Fruit fly (Drosophila melanogaster): ENCODE results near the gene cype.
A peak's percentile ranks its signal among the peaks of the same experiment; 100 is the strongest.

cype gene

DNA sequence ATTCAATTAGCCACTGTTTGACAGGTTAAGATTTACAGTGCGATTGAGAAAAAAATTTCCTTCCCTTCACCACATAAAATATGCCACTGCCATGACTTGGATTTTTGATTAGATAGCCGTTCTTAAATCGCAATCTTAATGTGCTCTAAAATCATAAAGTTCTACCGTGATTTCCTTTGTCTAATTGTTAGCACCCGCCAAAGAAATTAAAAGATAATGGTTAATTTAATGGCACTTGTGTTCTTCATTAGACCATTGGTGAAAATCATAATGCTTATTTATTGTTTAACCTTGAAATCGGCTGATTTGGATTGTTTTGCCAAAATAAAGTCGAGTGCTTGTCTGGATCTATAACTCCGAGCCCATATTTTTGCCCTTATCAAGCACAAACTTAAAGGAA lies 10.1 kb downstream of the cype start:
- TF ChIP-seq Hr96 (GFP tag; optimal IDR thresholded peaks at IDR 0.05) (no peak), tj (GFP tag; optimal IDR thresholded peaks at IDR 0.05) (no peak), cnc (optimal IDR thresholded peaks at IDR 0.05) (no peak), toe (GFP tag; optimal IDR thresholded peaks at IDR 0.05) (no peak), Mnt (GFP tag; optimal IDR thresholded peaks at IDR 0.05) (no peak), CG7045 (GFP tag; optimal IDR thresholded peaks at IDR 0.05) (no peak), kay (GFP tag; ENCODE audit: borderline replicate concordance) (no peak), CG11617 (GFP tag; optimal IDR thresholded peaks at IDR 0.05) (no peak), CG5204 (GFP tag; optimal IDR thresholded peaks at IDR 0.05) (no peak), Crg-1 (GFP tag; optimal IDR thresholded peaks at IDR 0.05) (no peak), ovo (GFP tag; optimal IDR thresholded peaks at IDR 0.05) (no peak), CG1620 (GFP tag; optimal IDR thresholded peaks at IDR 0.05) (no peak)

- TF ChIP-seq ovo (GFP tag; optimal IDR thresholded peaks at IDR 0.05) (no peak), CG14711 (tag; optimal IDR thresholded peaks at IDR 0.05) (no peak), CG11617 (GFP tag; optimal IDR thresholded peaks at IDR 0.05) (no peak), cic (GFP tag; optimal IDR thresholded peaks at IDR 0.05) (no peak), CG7045 (GFP tag; optimal IDR thresholded peaks at IDR 0.05) (no peak), Crg-1 (GFP tag; optimal IDR thresholded peaks at IDR 0.05) (no peak), cnc (optimal IDR thresholded peaks at IDR 0.05) (no peak), Hr96 (GFP tag; optimal IDR thresholded peaks at IDR 0.05) (no peak), toe (GFP tag; optimal IDR thresholded peaks at IDR 0.05) (no peak), CG1620 (GFP tag; optimal IDR thresholded peaks at IDR 0.05) (no peak), CG12768 (GFP tag; optimal IDR thresholded peaks at IDR 0.05) (no peak), CG33017 (tag; optimal IDR thresholded peaks at IDR 0.05) (no peak), Clk (GFP tag; optimal IDR thresholded peaks at IDR 0.05) (no peak), pad (GFP tag; optimal IDR thresholded peaks at IDR 0.05) (no peak), CG5204 (GFP tag; optimal IDR thresholded peaks at IDR 0.05) (no peak), kay (GFP tag; ENCODE audit: borderline replicate concordance) (no peak)
Observed at dm6 chr2L:5338024-5338720, 11.1 kb downstream of the cype start, which contains the start of gene fusl. Gene fusl (minus strand): TSS chr2L:5338073.

- TF ChIP-seq CG7045 (GFP tag; optimal IDR thresholded peaks at IDR 0.05) (no peak), Hr96 (GFP tag; optimal IDR thresholded peaks at IDR 0.05) (no peak), CG33017 (tag; optimal IDR thresholded peaks at IDR 0.05) (no peak), cnc (optimal IDR thresholded peaks at IDR 0.05) (no peak), bab1 (GFP tag; optimal IDR thresholded peaks at IDR 0.05) (no peak), toe (GFP tag; optimal IDR thresholded peaks at IDR 0.05) (no peak), cic (GFP tag; optimal IDR thresholded peaks at IDR 0.05) (no peak), Mnt (GFP tag; optimal IDR thresholded peaks at IDR 0.05) (no peak), ovo (GFP tag; optimal IDR thresholded peaks at IDR 0.05) (no peak), CG7101 (tag; optimal IDR thresholded peaks at IDR 0.05) (no peak), CG5204 (GFP tag; optimal IDR thresholded peaks at IDR 0.05) (no peak), kay (GFP tag; ENCODE audit: borderline replicate concordance) (no peak), tj (GFP tag; optimal IDR thresholded peaks at IDR 0.05) (no peak), Crg-1 (GFP tag; optimal IDR thresholded peaks at IDR 0.05) (no peak), pad (GFP tag; optimal IDR thresholded peaks at IDR 0.05) (no peak)
Observed at dm6 chr2L:5338721-5339036, 11.7 kb downstream of the cype start.

- TF ChIP-seq kay (GFP tag; ENCODE audit: borderline replicate concordance): peak; percentile 89
- no peak for TF ChIP-seq CG11617 (GFP tag; optimal IDR thresholded peaks at IDR 0.05)
- TF ChIP-seq cic (GFP tag; optimal IDR thresholded peaks at IDR 0.05): peak; percentile 69
Observed at dm6 chr2L:5341015-5341608, 14.1 kb downstream of the cype start.

- peak; percentile 97 for TF ChIP-seq CG14711 (tag; optimal IDR thresholded peaks at IDR 0.05)
- peak; percentile 97 for TF ChIP-seq Hr96 (GFP tag; optimal IDR thresholded peaks at IDR 0.05)
- TF ChIP-seq CG12768 (GFP tag; optimal IDR thresholded peaks at IDR 0.05): peak; percentile 99
- TF ChIP-seq CG11617 (GFP tag; optimal IDR thresholded peaks at IDR 0.05): peak; percentile 98
- peak; percentile 94 for TF ChIP-seq pad (GFP tag; optimal IDR thresholded peaks at IDR 0.05)
- peak; percentile 99 for TF ChIP-seq CG33017 (tag; optimal IDR thresholded peaks at IDR 0.05)
- peak; percentile 92 for TF ChIP-seq cic (GFP tag; optimal IDR thresholded peaks at IDR 0.05)
- TF ChIP-seq Mnt (GFP tag; optimal IDR thresholded peaks at IDR 0.05): peak; percentile 95
- TF ChIP-seq tj (GFP tag; optimal IDR thresholded peaks at IDR 0.05): peak; percentile 87
- peak; percentile 98 for TF ChIP-seq Crg-1 (GFP tag; optimal IDR thresholded peaks at IDR 0.05)
- peak; percentile 99 for TF ChIP-seq CG7045 (GFP tag; optimal IDR thresholded peaks at IDR 0.05)
- peak; percentile 69 for TF ChIP-seq ovo (GFP tag; optimal IDR thresholded peaks at IDR 0.05)
- peak; percentile 99 for TF ChIP-seq toe (GFP tag; optimal IDR thresholded peaks at IDR 0.05)
- TF ChIP-seq CG5204 (GFP tag; optimal IDR thresholded peaks at IDR 0.05): peak; percentile 98
- TF ChIP-seq CG7101 (tag; optimal IDR thresholded peaks at IDR 0.05): peak; percentile 99
- peak; percentile 97 for TF ChIP-seq CG1620 (GFP tag; optimal IDR thresholded peaks at IDR 0.05)
- TF ChIP-seq Clk (GFP tag; optimal IDR thresholded peaks at IDR 0.05): peak; percentile 96
- TF ChIP-seq kay (GFP tag; ENCODE audit: borderline replicate concordance): peak; percentile 96
- peak; percentile 92 for TF ChIP-seq bab1 (GFP tag; optimal IDR thresholded peaks at IDR 0.05)
- TF ChIP-seq cnc (optimal IDR thresholded peaks at IDR 0.05): no peak
Observed at dm6 chr2L:5342119-5342817, 15.2 kb downstream of the cype start, which contains the start of gene Acsf2. Gene Acsf2 (minus strand): TSS chr2L:5342234.

DNA sequence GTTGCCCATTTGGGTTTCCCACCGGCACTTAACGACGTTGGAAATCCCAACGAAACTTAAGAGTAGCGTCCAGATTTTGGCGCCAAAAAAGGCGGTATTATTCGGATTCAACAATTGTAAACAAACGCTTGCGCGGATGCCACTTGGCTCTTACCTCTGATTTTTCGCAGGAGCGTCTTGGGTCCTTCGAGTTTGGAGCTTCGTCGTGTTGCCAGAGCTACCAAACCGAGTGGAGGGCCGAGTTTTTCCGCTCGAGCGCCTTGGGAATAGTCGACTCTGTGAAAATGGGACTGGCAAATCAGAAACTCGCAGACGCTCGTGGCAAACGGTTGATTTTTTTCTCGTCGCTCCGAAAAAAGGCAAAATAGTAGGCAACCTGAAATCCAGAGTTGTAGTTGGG lies 18.9 kb downstream of the cype start, which contains the start of gene nompC:
nompC (plus strand) TSS at position 301 of the 400 bp plus-strand sequence.
- TF ChIP-seq CG7101 (tag; optimal IDR thresholded peaks at IDR 0.05) (no peak), CG1620 (GFP tag; optimal IDR thresholded peaks at IDR 0.05) (no peak), CG7045 (GFP tag; optimal IDR thresholded peaks at IDR 0.05) (no peak), Clk (GFP tag; optimal IDR thresholded peaks at IDR 0.05) (no peak), pad (GFP tag; optimal IDR thresholded peaks at IDR 0.05) (no peak), toe (GFP tag; optimal IDR thresholded peaks at IDR 0.05) (no peak), CG14711 (tag; optimal IDR thresholded peaks at IDR 0.05) (no peak)

Measured in whole organism, adult.